Fruit fly (Drosophila melanogaster) whole organism, prepupa: ENCODE results near the gene CG31178.
A peak's percentile ranks its signal among the peaks of the same experiment; 100 is the strongest.

Experiments used
- CG10631 ChIP-seq: fragments of 200-800 bp; sonication (Bioruptor generic); optimal IDR thresholded peaks from 2 replicates; lab custom pipeline; 2016; ENCODE audit warnings: missing biosample characterization, missing genetic modification characterization
- CG11294 ChIP-seq: fragments of 200-800 bp; sonication (Bioruptor generic); IDR thresholded peaks from 2 replicates; pipeline ENCODE4 v1.3.6; 2022; ENCODE audit warnings: missing biosample characterization, missing genetic modification characterization
- CG11902 ChIP-seq: fragments of 200-800 bp; sonication (Bioruptor generic); optimal IDR thresholded peaks from 3 replicates; lab custom pipeline; 2016; ENCODE audit warnings: missing biosample characterization, missing genetic modification characterization
- CG15336 ChIP-seq: fragments of 200-800 bp; sonication (Bioruptor generic); IDR thresholded peaks from 2 replicates; pipeline ENCODE4 v1.3.6; 2022; ENCODE audit warnings: missing biosample characterization, missing genetic modification characterization
- CG32006 ChIP-seq: fragments of 200-800 bp; sonication (Bioruptor generic); optimal IDR thresholded peaks from 3 replicates; lab custom pipeline; 2017; ENCODE audit warnings: missing biosample characterization, mild to moderate bottlenecking, missing genetic modification characterization
- CG34406 ChIP-seq: fragments of 200-800 bp; sonication (Bioruptor generic); optimal IDR thresholded peaks from 3 replicates; lab custom pipeline; 2016; ENCODE audit warnings: missing biosample characterization, missing genetic modification characterization
- CG4318 ChIP-seq: fragments of 200-800 bp; sonication (Bioruptor generic); optimal IDR thresholded peaks from 3 replicates; lab custom pipeline; 2017; ENCODE audit warnings: missing biosample characterization, mild to moderate bottlenecking, missing genetic modification characterization
- CG6163 ChIP-seq: fragments of 200-800 bp; sonication (Bioruptor generic); IDR thresholded peaks from 3 replicates; pipeline ENCODE4 v1.3.6; 2022; ENCODE audit warnings: missing biosample characterization, missing genetic modification characterization
- CG6854 ChIP-seq: fragments of 200-800 bp; sonication (Bioruptor generic); optimal IDR thresholded peaks from 2 replicates; lab custom pipeline; 2017; ENCODE audit warnings: missing biosample characterization, mild to moderate bottlenecking, missing genetic modification characterization
- CG8119 ChIP-seq: fragments of 200-800 bp; sonication (Bioruptor generic); IDR thresholded peaks from 3 replicates; pipeline ENCODE4 v1.3.6; 2022; ENCODE audit warnings: missing biosample characterization, missing genetic modification characterization
- CG9139 ChIP-seq: fragments of 200-800 bp; sonication (Bioruptor generic); optimal IDR thresholded peaks from 3 replicates; lab custom pipeline; 2017; ENCODE audit warnings: missing biosample characterization, mild to moderate bottlenecking, missing genetic modification characterization
- Eip78C ChIP-seq: fragments of 200-800 bp; sonication (Bioruptor generic); peaks from one replicate; lab custom pipeline; 2016; ENCODE audit warnings: missing biosample characterization, missing genetic modification characterization
- Eip93F ChIP-seq: fragments of 200-800 bp; sonication (Bioruptor generic); optimal IDR thresholded peaks from 2 replicates; lab custom pipeline; 2016; ENCODE audit warnings: missing biosample characterization, mild to moderate bottlenecking, missing genetic modification characterization
- Ets21C ChIP-seq: fragments of 200-800 bp; sonication (Bioruptor generic); optimal IDR thresholded peaks from 3 replicates; lab custom pipeline; 2016; ENCODE audit warnings: missing biosample characterization, missing genetic modification characterization
- Ets96B ChIP-seq: fragments of 200-800 bp; optimal IDR thresholded peaks from 2 replicates; lab custom pipeline; 2019; ENCODE audit warnings: missing biosample characterization, mild to moderate bottlenecking, missing genetic modification characterization, moderate library complexity
- Gug ChIP-seq: fragments of 200-800 bp; sonication (Bioruptor generic); IDR thresholded peaks from 2 replicates; pipeline ENCODE4 v1.3.6; 2022; ENCODE audit warnings: missing biosample characterization, missing genetic modification characterization
- Hr39 ChIP-seq: fragments of 200-800 bp; sonication (Bioruptor generic); optimal IDR thresholded peaks from 2 replicates; lab custom pipeline; 2016; ENCODE audit warnings: missing biosample characterization, missing genetic modification characterization
- Hr4 ChIP-seq: fragments of 200-800 bp; sonication (Bioruptor generic); optimal IDR thresholded peaks from 3 replicates; lab custom pipeline; 2016; ENCODE audit warnings: missing biosample characterization, missing genetic modification characterization
- Lpt ChIP-seq: fragments of 200-800 bp; sonication (Bioruptor generic); optimal IDR thresholded peaks from 3 replicates; lab custom pipeline; 2016; ENCODE audit warnings: missing biosample characterization, missing genetic modification characterization
- Met ChIP-seq: fragments of 200-800 bp; sonication (Bioruptor generic); optimal IDR thresholded peaks from 3 replicates; lab custom pipeline; 2016; ENCODE audit warnings: missing biosample characterization, missing genetic modification characterization
- OdsH ChIP-seq: fragments of 200-800 bp; sonication (Bioruptor generic); optimal IDR thresholded peaks from 3 replicates; lab custom pipeline; 2016; ENCODE audit warnings: missing biosample characterization, missing genetic modification characterization
- Smox ChIP-seq: fragments of 200-800 bp; sonication (Bioruptor generic); optimal IDR thresholded peaks from 3 replicates; lab custom pipeline; 2016; ENCODE audit warnings: missing biosample characterization, missing genetic modification characterization
- achi ChIP-seq: fragments of 200-800 bp; sonication (Bioruptor generic); optimal IDR thresholded peaks from 3 replicates; lab custom pipeline; 2016; ENCODE audit warnings: missing biosample characterization, missing genetic modification characterization
- acj6 ChIP-seq: fragments of 200-800 bp; sonication (Bioruptor generic); optimal IDR thresholded peaks from 3 replicates; lab custom pipeline; 2016; ENCODE audit warnings: missing biosample characterization, missing genetic modification characterization
- dsx ChIP-seq: fragments of 200-800 bp; optimal IDR thresholded peaks from 3 replicates; lab custom pipeline; 2019; ENCODE audit warnings: missing biosample characterization, mild to moderate bottlenecking, missing genetic modification characterization, moderate library complexity; ENCODE audit not compliant: poor library complexity, severe bottlenecking
- eg ChIP-seq: fragments of 200-800 bp; sonication (Bioruptor generic); IDR thresholded peaks from 3 replicates; pipeline ENCODE4 v1.3.6; 2022; ENCODE audit warnings: missing biosample characterization, missing genetic modification characterization
- esn ChIP-seq: fragments of 200-800 bp; sonication (Bioruptor generic); optimal IDR thresholded peaks from 2 replicates; lab custom pipeline; 2016; ENCODE audit warnings: missing biosample characterization, mild to moderate bottlenecking, missing genetic modification characterization, moderate library complexity
- fkh ChIP-seq: fragments of 200-800 bp; sonication (Bioruptor generic); optimal IDR thresholded peaks from 3 replicates; lab custom pipeline; 2017; ENCODE audit warnings: missing biosample characterization, mild to moderate bottlenecking, missing genetic modification characterization, moderate library complexity
- lz ChIP-seq: fragments of 200-800 bp; sonication (Bioruptor generic); optimal IDR thresholded peaks from 3 replicates; lab custom pipeline; 2016; ENCODE audit warnings: missing biosample characterization, missing genetic modification characterization
- salr ChIP-seq, 2 experiments: fragments of 200-800 bp; sonication (Bioruptor generic); optimal IDR thresholded peaks; 3 replicates each; lab custom pipeline; 2016 to 2018; ENCODE audit warnings: missing biosample characterization in 2 of 2, missing genetic modification characterization in 2 of 2, mild to moderate bottlenecking in 1 of 2
- svp ChIP-seq: fragments of 200-800 bp; sonication (Bioruptor generic); peaks from one replicate; lab custom pipeline; 2016; ENCODE audit warnings: missing biosample characterization, missing genetic modification characterization
- topi ChIP-seq: fragments of 200-800 bp; sonication (Bioruptor generic); optimal IDR thresholded peaks from 3 replicates; lab custom pipeline; 2016; ENCODE audit warnings: missing biosample characterization, missing genetic modification characterization
- vri ChIP-seq: fragments of 200-800 bp; sonication (Bioruptor generic); optimal IDR thresholded peaks from 3 replicates; lab custom pipeline; 2016; ENCODE audit warnings: missing biosample characterization, mild to moderate bottlenecking, missing genetic modification characterization

The CG31178 gene

dm6 chr3R:21830303-21830707 is 43.2 kb upstream of the CG31178 start (continued):
- TF ChIP-seq Hr4 (GFP tag; lab: Kevin White, UChicago) = peak; percentile 56
- TF ChIP-seq Hr39 (GFP tag; lab: Kevin White, UChicago) = no peak

- peak; percentile 75 for TF ChIP-seq Lpt (GFP tag; lab: Kevin White, UChicago)
- TF ChIP-seq CG6163 (GFP tag; lab: Robert Waterston, UW) = 0 out of 3 replicates have a peak, but pooled peaks have one; percentile 10
- no peak for TF ChIP-seq fkh (GFP tag; lab: Kevin White, UChicago)
- TF ChIP-seq esn = no peak
- TF ChIP-seq CG15336 (GFP tag; lab: Robert Waterston, UW) = peak; percentile 13; the same call in 1 of the 2 replicates
- peak; percentile 6; the same call in 1 of the 3 replicates for TF ChIP-seq eg (GFP tag; lab: Robert Waterston, UW)
- TF ChIP-seq, all 60 proteins: peak for 4
Observed at dm6 chr3R:21831040-21831439, 42.5 kb upstream of the CG31178 start.

dm6 chr3R:21832203-21832602 is 41.3 kb upstream of the CG31178 start, which contains the start of gene Gr93a:
Gene Gr93a, plus strand, starts transcription at chr3R:21832503.
- TF ChIP-seq vri (GFP tag; lab: Kevin White, UChicago) = no peak
- TF ChIP-seq CG4318 (GFP tag; lab: Kevin White, UChicago) = no peak
- TF ChIP-seq CG11294 = no peak
- TF ChIP-seq svp (GFP tag; lab: Kevin White, UChicago) = no peak
- TF ChIP-seq lz (GFP tag; lab: Kevin White, UChicago) = no peak
- no peak for TF ChIP-seq CG11902 (GFP tag; lab: Kevin White, UChicago)
- TF ChIP-seq CG9139 (GFP tag; lab: Kevin White, UChicago) = no peak
- TF ChIP-seq topi (GFP tag; lab: Kevin White, UChicago) = no peak

dm6 chr3R:21834234-21835070 is 39.1 kb upstream of the CG31178 start:
- peak; percentile 30; the same call in 1 of the 2 replicates for TF ChIP-seq CG15336 (GFP tag; lab: Robert Waterston, UW)
- 0 out of 3 replicates have a peak, but pooled peaks have one; percentile 9 for TF ChIP-seq eg (GFP tag; lab: Robert Waterston, UW)
- peak; percentile 22 for TF ChIP-seq esn
- TF ChIP-seq dsx (GFP tag; lab: Kevin White, UChicago) = peak; percentile 7
- no peak for TF ChIP-seq CG6854 (GFP tag; lab: Kevin White, UChicago)
- peak; percentile 31 for TF ChIP-seq CG32006 (GFP tag; lab: Kevin White, UChicago)
- TF ChIP-seq CG10631 (GFP tag; lab: Kevin White, UChicago) = peak; percentile 10
- TF ChIP-seq Smox (GFP tag; lab: Kevin White, UChicago) = peak; percentile 16
- TF ChIP-seq lz (GFP tag; lab: Kevin White, UChicago) = peak; percentile 4
- TF ChIP-seq Ets21C (GFP tag; lab: Kevin White, UChicago) = no peak
- TF ChIP-seq salr (GFP tag; optimal IDR thresholded peaks at IDR 0.05; lab: Kevin White, UChicago) = no peak
- peak; percentile 72 for TF ChIP-seq Eip78C (GFP tag; lab: Kevin White, UChicago)
- TF ChIP-seq svp (GFP tag; lab: Kevin White, UChicago) = peak; percentile 96
- peak; percentile 10 for TF ChIP-seq OdsH
- no peak for TF ChIP-seq CG9139 (GFP tag; lab: Kevin White, UChicago)
- no peak for TF ChIP-seq CG11902 (GFP tag; lab: Kevin White, UChicago)
- TF ChIP-seq Hr4 (GFP tag; lab: Kevin White, UChicago) = peak; percentile 10
- peak; percentile 34 for TF ChIP-seq achi (GFP tag; lab: Kevin White, UChicago)
- TF ChIP-seq Met (GFP tag; lab: Kevin White, UChicago) = peak; percentile 34
- peak; percentile 15 for TF ChIP-seq Ets96B (tag; lab: Kevin White, UChicago)
- TF ChIP-seq CG8119 (GFP tag; lab: Robert Waterston, UW) = 0 out of 3 replicates have a peak, but pooled peaks have one; percentile 16
- TF ChIP-seq Gug (GFP tag; lab: Robert Waterston, UW) = no peak
- TF ChIP-seq acj6 = peak; percentile 44
- TF ChIP-seq CG34406 (GFP tag; lab: Kevin White, UChicago) = peak; percentile 37
- TF ChIP-seq Eip93F (GFP tag; lab: Kevin White, UChicago) = peak; percentile 5
